Worm (Caenorhabditis elegans) whole organism, L2 larva: Measurements from ENCODE around the gene unc-71.
A peak's percentile ranks its signal among the peaks of the same experiment; 100 is the strongest.

ENCODE experiments used
- ama-1 ChIP-seq: fragments of 150-350 bp; optimal IDR thresholded peaks from 2 replicates; lab custom pipeline; 2018; ENCODE audit warnings: inconsistent platforms
- ceh-82 ChIP-seq: fragments of 150-350 bp; optimal IDR thresholded peaks from 2 replicates; lab custom pipeline; 2014; ENCODE audit warnings: missing biosample characterization, missing genetic modification characterization
- elt-1 ChIP-seq: fragments of 150-350 bp; optimal IDR thresholded peaks from 2 replicates; lab custom pipeline; 2014; ENCODE audit warnings: missing biosample characterization, missing genetic modification characterization
- fos-1 ChIP-seq: fragments of 150-350 bp; optimal IDR thresholded peaks from 2 replicates; lab custom pipeline; 2014; ENCODE audit warnings: missing biosample characterization, missing genetic modification characterization
- nhr-11 ChIP-seq: fragments of 150-350 bp; optimal IDR thresholded peaks from 2 replicates; lab custom pipeline; 2014; ENCODE audit warnings: missing biosample characterization, missing genetic modification characterization
- nhr-237 ChIP-seq: fragments of 150-350 bp; optimal IDR thresholded peaks from 2 replicates; lab custom pipeline; 2014; ENCODE audit warnings: missing biosample characterization, missing genetic modification characterization
- nhr-25 ChIP-seq: fragments of 150-350 bp; sonication (generic microtip); optimal IDR thresholded peaks from 3 replicates; lab custom pipeline; 2014; ENCODE audit warnings: missing biosample characterization, missing genetic modification characterization
- unc-39 ChIP-seq: fragments of 150-350 bp; optimal IDR thresholded peaks from 2 replicates; lab custom pipeline; 2014; ENCODE audit warnings: missing biosample characterization, missing genetic modification characterization
- unc-55 ChIP-seq: fragments of 150-350 bp; sonication (generic microtip); optimal IDR thresholded peaks from 3 replicates; lab custom pipeline; 2014; ENCODE audit warnings: missing biosample characterization, missing genetic modification reagents, missing genetic modification characterization
- ztf-11 ChIP-seq: sonication (generic microtip); optimal IDR thresholded peaks from 2 replicates; lab custom pipeline; 2017; ENCODE audit warnings: missing biosample characterization, missing genetic modification characterization

- no peak for TF ChIP-seq elt-1 (tag; lab: Kevin White, UChicago)
- TF ChIP-seq nhr-25: no peak
- TF ChIP-seq ama-1 (lab: Kevin White, UChicago): no peak
- TF ChIP-seq ztf-11 (tag; lab: Kevin White, UChicago): no peak
- TF ChIP-seq unc-55 (GFP tag; lab: Kevin White, UChicago): peak; percentile 24
- TF ChIP-seq unc-39 (tag; lab: Kevin White, UChicago): no peak
- TF ChIP-seq fos-1 (tag; lab: Kevin White, UChicago): no peak
- TF ChIP-seq ceh-82: no peak
- no peak for TF ChIP-seq nhr-11
- TF ChIP-seq nhr-237: no peak
These were observed 21.4 kb downstream of the unc-71 start, which contains the start of gene Y37D8A.6 for ce11 chrIII:12870060-12870696.
